Worm (Caenorhabditis elegans) whole organism, L3 larva: Measurements from ENCODE around the gene cav-2.

ENCODE experiments used
- R02D3.7 ChIP-seq: fragments of 150-350 bp; optimal IDR thresholded peaks from 2 replicates; lab custom pipeline; 2014; ENCODE audit warnings: missing biosample characterization, missing genetic modification characterization
- ZK546.5 ChIP-seq: sonication (generic microtip); optimal IDR thresholded peaks from 2 replicates; lab custom pipeline; 2017; ENCODE audit warnings: missing biosample characterization, missing genetic modification characterization
- aly-2 ChIP-seq: fragments of 150-350 bp; optimal IDR thresholded peaks from 2 replicates; lab custom pipeline; 2014; ENCODE audit warnings: missing biosample characterization, missing genetic modification characterization
- ama-1 ChIP-seq: fragments of 150-350 bp; optimal IDR thresholded peaks from 2 replicates; lab custom pipeline; 2018
- ceh-28 ChIP-seq: fragments of 150-350 bp; optimal IDR thresholded peaks from 2 replicates; lab custom pipeline; 2014; ENCODE audit warnings: missing biosample characterization, missing genetic modification reagents, missing genetic modification characterization
- ceh-82 ChIP-seq: fragments of 150-350 bp; optimal IDR thresholded peaks from 2 replicates; lab custom pipeline; 2014; ENCODE audit warnings: missing biosample characterization, missing genetic modification characterization
- ceh-9 ChIP-seq: sonication (generic microtip); optimal IDR thresholded peaks from 2 replicates; lab custom pipeline; 2018; ENCODE audit warnings: missing biosample characterization, missing genetic modification characterization
- daf-12 ChIP-seq: fragments of 150-350 bp; optimal IDR thresholded peaks from 2 replicates; lab custom pipeline; 2014; ENCODE audit warnings: missing biosample characterization, missing genetic modification reagents, missing genetic modification characterization
- egl-27 ChIP-seq: sonication (generic microtip); optimal IDR thresholded peaks from 4 replicates; lab custom pipeline; 2017; ENCODE audit warnings: missing biosample characterization, missing genetic modification reagents, missing genetic modification characterization
- egl-5 ChIP-seq: fragments of 150-350 bp; optimal IDR thresholded peaks from 2 replicates; lab custom pipeline; 2017; ENCODE audit warnings: missing biosample characterization, missing genetic modification reagents, missing genetic modification characterization, inconsistent platforms
- elt-1 ChIP-seq: fragments of 150-350 bp; optimal IDR thresholded peaks from 2 replicates; lab custom pipeline; 2014; ENCODE audit warnings: missing biosample characterization, missing genetic modification characterization
- elt-2 ChIP-seq: sonication (generic microtip); optimal IDR thresholded peaks from 2 replicates; lab custom pipeline; 2016; ENCODE audit warnings: missing genetic modification reagents, mild to moderate bottlenecking, missing genetic modification characterization, missing compliant biosample characterization
- elt-3 ChIP-seq, 3 experiments: fragments of 150-350 bp in 1 of 3; sonication (generic microtip) in 2 of 3; optimal IDR thresholded peaks; 2 replicates in 2 of 3; 4 replicates in 1 of 3; lab custom pipeline; 2014 to 2017; ENCODE audit warnings: missing biosample characterization in 3 of 3, missing genetic modification characterization in 3 of 3
- eor-1 ChIP-seq, 2 experiments: fragments of 150-350 bp; optimal IDR thresholded peaks; 2 replicates each; lab custom pipeline; 2014 to 2018; ENCODE audit warnings: missing biosample characterization in 2 of 2, missing genetic modification characterization in 2 of 2
- fkh-10 ChIP-seq: sonication (generic microtip); optimal IDR thresholded peaks from 2 replicates; lab custom pipeline; 2017; ENCODE audit warnings: missing biosample characterization, missing genetic modification reagents, missing genetic modification characterization
- fkh-2 ChIP-seq: fragments of 150-350 bp; optimal IDR thresholded peaks from 2 replicates; lab custom pipeline; 2014; ENCODE audit warnings: missing biosample characterization, missing genetic modification reagents, missing genetic modification characterization
- fos-1 ChIP-seq: fragments of 150-350 bp; optimal IDR thresholded peaks from 2 replicates; lab custom pipeline; 2014; ENCODE audit warnings: missing biosample characterization, missing genetic modification characterization
- hmg-11 ChIP-seq: sonication (generic microtip); optimal IDR thresholded peaks from 2 replicates; lab custom pipeline; 2016; ENCODE audit warnings: missing genetic modification characterization, missing compliant biosample characterization
- jun-1 ChIP-seq: fragments of 150-350 bp; optimal IDR thresholded peaks from 2 replicates; lab custom pipeline; 2014; ENCODE audit warnings: missing biosample characterization, missing genetic modification reagents, missing genetic modification characterization
- lin-15B ChIP-seq: fragments of 150-350 bp; optimal IDR thresholded peaks from 2 replicates; lab custom pipeline; 2014; ENCODE audit warnings: missing biosample characterization, missing genetic modification characterization
- lin-39 ChIP-seq: fragments of 150-350 bp; optimal IDR thresholded peaks from 2 replicates; lab custom pipeline; 2018; ENCODE audit warnings: missing biosample characterization, missing genetic modification reagents, missing genetic modification characterization
- lsy-12 ChIP-seq: sonication (generic microtip); optimal IDR thresholded peaks from 2 replicates; lab custom pipeline; 2016; ENCODE audit warnings: mild to moderate bottlenecking, missing genetic modification characterization, missing compliant biosample characterization
- mdl-1 ChIP-seq: fragments of 150-350 bp; optimal IDR thresholded peaks from 2 replicates; lab custom pipeline; 2014; ENCODE audit warnings: missing biosample characterization, missing genetic modification characterization
- nfya-1 ChIP-seq: sonication (generic microtip); optimal IDR thresholded peaks from 2 replicates; lab custom pipeline; 2017; ENCODE audit warnings: missing genetic modification characterization, mild to moderate bottlenecking, missing compliant biosample characterization, antibody characterized with exemption, moderate library complexity; ENCODE audit not compliant: insufficient read depth
- nhr-11 ChIP-seq: fragments of 150-350 bp; optimal IDR thresholded peaks from 2 replicates; lab custom pipeline; 2014; ENCODE audit warnings: missing biosample characterization, missing genetic modification characterization
- nhr-12 ChIP-seq: fragments of 150-350 bp; optimal IDR thresholded peaks from 2 replicates; lab custom pipeline; 2014; ENCODE audit warnings: missing biosample characterization, missing genetic modification characterization
- nhr-23 ChIP-seq: fragments of 150-350 bp; optimal IDR thresholded peaks from 2 replicates; lab custom pipeline; 2014; ENCODE audit warnings: missing biosample characterization, missing genetic modification reagents, missing genetic modification characterization
- nhr-237 ChIP-seq: fragments of 150-350 bp; optimal IDR thresholded peaks from 2 replicates; lab custom pipeline; 2014; ENCODE audit warnings: missing biosample characterization, missing genetic modification characterization
- nhr-25 ChIP-seq: sonication (generic microtip); optimal IDR thresholded peaks from 2 replicates; lab custom pipeline; 2017; ENCODE audit warnings: missing biosample characterization, missing genetic modification characterization
- nhr-28 ChIP-seq: fragments of 150-350 bp; optimal IDR thresholded peaks from 2 replicates; lab custom pipeline; 2014; ENCODE audit warnings: missing biosample characterization, missing genetic modification characterization
- nhr-43 ChIP-seq: sonication (generic microtip); optimal IDR thresholded peaks from 2 replicates; lab custom pipeline; 2016; ENCODE audit warnings: mild to moderate bottlenecking, missing genetic modification characterization, missing compliant biosample characterization; ENCODE audit not compliant: poor library complexity, severe bottlenecking
- nhr-67 ChIP-seq: fragments of 150-350 bp; optimal IDR thresholded peaks from 2 replicates; lab custom pipeline; 2014; ENCODE audit warnings: missing biosample characterization, missing genetic modification characterization
- nhr-76 ChIP-seq: fragments of 150-350 bp; sonication (generic microtip); optimal IDR thresholded peaks from 5 replicates; lab custom pipeline; 2014; ENCODE audit warnings: missing biosample characterization, missing genetic modification characterization
- nhr-77 ChIP-seq: fragments of 150-350 bp; optimal IDR thresholded peaks from 2 replicates; lab custom pipeline; 2014; ENCODE audit warnings: missing biosample characterization, missing genetic modification characterization
- pha-4 ChIP-seq: fragments of 150-350 bp; optimal IDR thresholded peaks from 2 replicates; lab custom pipeline; 2014; ENCODE audit warnings: missing biosample characterization, missing genetic modification reagents, missing genetic modification characterization
- pqm-1 ChIP-seq: fragments of 150-350 bp; optimal IDR thresholded peaks from 2 replicates; lab custom pipeline; 2017; ENCODE audit warnings: missing biosample characterization, missing genetic modification characterization, inconsistent platforms
- sea-2 ChIP-seq: fragments of 150-350 bp; sonication (generic microtip); optimal IDR thresholded peaks from 4 replicates; lab custom pipeline; 2014; ENCODE audit warnings: missing biosample characterization, missing genetic modification reagents, missing genetic modification characterization
- skn-1 ChIP-seq: fragments of 150-350 bp; optimal IDR thresholded peaks from 2 replicates; lab custom pipeline; 2014; ENCODE audit warnings: missing biosample characterization, missing genetic modification characterization
- snpc-4 ChIP-seq: fragments of 150-350 bp; optimal IDR thresholded peaks from 2 replicates; lab custom pipeline; 2014; ENCODE audit warnings: missing biosample characterization, missing genetic modification characterization
- tbx-2 ChIP-seq: sonication (generic microtip); optimal IDR thresholded peaks from 2 replicates; lab custom pipeline; 2016; ENCODE audit warnings: mild to moderate bottlenecking, missing genetic modification characterization, missing compliant biosample characterization
- zag-1 ChIP-seq: fragments of 150-350 bp; optimal IDR thresholded peaks from 2 replicates; lab custom pipeline; 2014; ENCODE audit warnings: missing biosample characterization, missing genetic modification characterization
- ztf-11 ChIP-seq: fragments of 150-350 bp; optimal IDR thresholded peaks from 2 replicates; lab custom pipeline; 2014; ENCODE audit warnings: missing biosample characterization, missing genetic modification characterization
- ztf-4 ChIP-seq: fragments of 150-350 bp; optimal IDR thresholded peaks from 2 replicates; lab custom pipeline; 2014; ENCODE audit warnings: missing biosample characterization, missing genetic modification characterization

The cav-2 gene

DNA sequence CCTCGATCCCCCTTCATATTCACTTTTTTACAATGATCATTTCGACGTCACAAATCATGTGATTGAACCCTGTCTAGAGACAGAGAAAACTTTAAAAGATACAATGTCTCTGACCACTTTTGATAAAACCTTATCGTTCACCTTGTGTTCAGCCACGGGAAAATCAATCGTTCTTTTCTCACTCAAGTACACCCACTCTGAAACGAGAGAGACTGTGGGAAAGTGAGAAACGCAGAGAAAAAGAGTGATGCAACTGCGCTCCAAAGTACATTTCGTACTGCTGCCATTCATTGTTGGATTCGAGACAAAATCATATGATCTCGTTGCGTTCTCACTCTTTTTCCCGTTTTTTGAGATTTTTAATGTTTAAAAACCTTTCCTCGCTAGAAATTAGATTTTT lies 8.3 kb downstream of the cav-2 start (continued):
- TF ChIP-seq nhr-11 (tag; lab: Kevin White, UChicago), result peak; percentile 30
- no peak for TF ChIP-seq nhr-28 (tag; lab: Kevin White, UChicago)
- no peak for TF ChIP-seq zag-1
- peak; percentile 11 for TF ChIP-seq skn-1
- peak; percentile 94 for TF ChIP-seq lin-15B (tag; lab: Kevin White, UChicago)
- no peak for TF ChIP-seq nhr-12 (tag; lab: Kevin White, UChicago)
- TF ChIP-seq daf-12 (tag; lab: Kevin White, UChicago), result no peak
- no peak for TF ChIP-seq fkh-10 (GFP tag; lab: Kevin White, UChicago)
- no peak for TF ChIP-seq fos-1
- TF ChIP-seq nhr-23 (tag; lab: Kevin White, UChicago), result peak; percentile 93
- peak; percentile 92 for TF ChIP-seq nfya-1 (tag; lab: Kevin White, UChicago)
- peak; percentile 90 for TF ChIP-seq nhr-76 (tag; lab: Kevin White, UChicago)
- no peak for TF ChIP-seq nhr-77
- TF ChIP-seq nhr-237, result no peak
- peak in 1 of 3 experiments; percentile 70 for TF ChIP-seq elt-3 (tag; optimal IDR thresholded peaks at IDR 0.05; lab: Kevin White, UChicago)
- peak; percentile 75 for TF ChIP-seq ceh-28 (tag; lab: Kevin White, UChicago)
- no peak for TF ChIP-seq sea-2 (GFP tag; lab: Kevin White, UChicago)
- peak; percentile 79 for TF ChIP-seq lsy-12 (tag; lab: Kevin White, UChicago)
- TF ChIP-seq ztf-11 (tag; lab: Kevin White, UChicago), result no peak
- no peak for TF ChIP-seq ceh-9 (tag; lab: Kevin White, UChicago)
- peak; percentile 88 for TF ChIP-seq snpc-4
- no peak for TF ChIP-seq nhr-67 (tag; lab: Kevin White, UChicago)
- TF ChIP-seq ztf-4 (tag; lab: Kevin White, UChicago), result peak; percentile 0
- peak; percentile 56 for TF ChIP-seq R02D3.7 (tag; lab: Kevin White, UChicago)
- TF ChIP-seq ZK546.5 (tag; lab: Kevin White, UChicago), result no peak

DNA sequence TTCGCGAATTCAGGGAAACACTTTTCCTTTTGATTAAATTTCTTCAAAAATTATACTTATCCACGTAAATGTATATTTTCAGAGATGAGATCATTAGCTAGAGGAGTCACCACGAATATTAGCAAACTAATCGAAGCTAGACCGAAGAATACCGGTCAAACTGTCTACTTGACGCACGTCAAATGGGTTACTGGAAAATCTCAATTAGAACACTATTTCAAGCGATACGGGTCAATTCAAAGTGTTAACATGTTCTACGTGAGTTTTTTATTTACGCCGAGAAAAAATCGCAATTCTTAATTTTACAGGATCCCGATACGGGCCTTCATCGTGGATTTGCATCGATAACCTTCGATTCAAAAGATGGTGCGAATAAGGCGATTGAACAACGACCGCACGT lies 8.9 kb downstream of the cav-2 start, which contains the start of gene slrp-1:
Gene slrp-1 (plus strand): TSS at position 83 of the 400 bp plus-strand sequence.
- TF ChIP-seq ama-1 (peak; percentile 19), elt-2 (no peak), R02D3.7 (tag; lab: Kevin White, UChicago) (no peak)

DNA sequence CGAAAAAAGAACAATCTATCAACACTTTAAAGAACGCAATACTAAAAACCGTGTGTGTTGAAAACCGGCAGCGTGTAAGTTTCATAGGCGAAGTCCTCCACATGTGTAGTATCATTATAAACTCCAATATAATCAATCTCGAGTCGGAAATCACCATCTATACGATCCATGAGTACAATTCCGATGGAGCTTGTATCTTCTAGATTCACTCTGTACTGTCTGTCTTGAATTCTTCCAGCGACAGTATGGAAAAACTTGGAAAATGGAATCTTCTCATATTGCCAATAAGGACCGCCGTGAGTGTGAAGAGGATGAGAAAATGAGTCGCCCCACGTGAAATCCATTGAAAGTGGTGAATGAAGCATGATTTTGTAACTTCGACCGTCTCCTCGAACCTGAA lies 10.1 kb downstream of the cav-2 start:
- TF ChIP-seq ZK546.5 (tag; lab: Kevin White, UChicago) (no peak), R02D3.7 (tag; lab: Kevin White, UChicago) (no peak), nhr-11 (tag; lab: Kevin White, UChicago) (no peak), lin-39 (no peak), hmg-11 (tag; lab: Kevin White, UChicago) (no peak), nhr-77 (no peak), nhr-12 (tag; lab: Kevin White, UChicago) (no peak), lin-15B (tag; lab: Kevin White, UChicago) (no peak), egl-5 (no peak), pha-4 (no peak), nhr-23 (tag; lab: Kevin White, UChicago) (no peak), fkh-2 (tag; lab: Kevin White, UChicago) (no peak), ceh-82 (tag; lab: Kevin White, UChicago) (no peak), ztf-4 (tag; lab: Kevin White, UChicago) (no peak), elt-2 (peak; percentile 16), ztf-11 (tag; lab: Kevin White, UChicago) (no peak), sea-2 (GFP tag; lab: Kevin White, UChicago) (no peak), nhr-43 (tag; lab: Kevin White, UChicago) (peak; percentile 55), fos-1 (no peak), mdl-1 (no peak), fkh-10 (GFP tag; lab: Kevin White, UChicago) (no peak), nhr-237 (no peak), lsy-12 (tag; lab: Kevin White, UChicago) (peak; percentile 33), elt-3 (tag; optimal IDR thresholded peaks at IDR 0.05; lab: Kevin White, UChicago) (no peak), eor-1 (tag; optimal IDR thresholded peaks at IDR 0.05; lab: Kevin White, UChicago) (no peak), skn-1 (no peak), ama-1 (peak; percentile 76)
- TF ChIP-seq, all 47 proteins: peak for 4

DNA sequence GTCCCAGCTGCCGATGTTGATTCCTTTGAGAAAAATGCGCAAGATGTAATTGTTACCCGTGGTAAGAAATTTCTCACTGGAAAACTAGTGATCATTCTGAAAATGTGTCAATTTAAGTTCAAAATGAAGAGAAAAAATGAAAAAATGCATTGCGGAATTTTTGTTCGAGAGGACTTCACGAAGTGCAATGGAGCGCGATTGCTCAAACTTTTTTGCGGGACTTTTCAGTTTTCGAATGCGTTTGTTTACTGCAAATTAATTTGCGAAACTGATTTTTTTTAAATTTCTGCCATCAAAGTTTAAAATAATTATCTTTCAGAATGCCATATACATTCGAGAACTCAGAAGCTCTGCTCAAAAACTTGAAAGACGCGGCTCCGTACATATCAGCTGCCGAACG lies 11.6 kb downstream of the cav-2 start, which contains the start of the genes nuaf-1 and bir-2:
Gene nuaf-1 (minus strand): TSS at position 98 of the 400 bp plus-strand sequence.
Gene bir-2 (plus strand): TSS at position 318 of the 400 bp plus-strand sequence.
- TF ChIP-seq fkh-2 (tag; lab: Kevin White, UChicago) (no peak), pqm-1 (peak; percentile 42), skn-1 (no peak), aly-2 (no peak), ceh-9 (tag; lab: Kevin White, UChicago) (no peak), hmg-11 (tag; lab: Kevin White, UChicago) (peak; percentile 54), tbx-2 (no peak), pha-4 (peak; percentile 85), nhr-76 (tag; lab: Kevin White, UChicago) (no peak), eor-1 (tag; optimal IDR thresholded peaks at IDR 0.05; lab: Kevin White, UChicago) (no peak), fos-1 (no peak), snpc-4 (peak; percentile 43), fkh-10 (GFP tag; lab: Kevin White, UChicago) (no peak), nhr-237 (no peak), lin-15B (tag; lab: Kevin White, UChicago) (peak; percentile 91), nhr-25 (no peak), nhr-11 (tag; lab: Kevin White, UChicago) (no peak), elt-1 (no peak), zag-1 (no peak), jun-1 (tag; lab: Kevin White, UChicago) (no peak), egl-27 (tag; lab: Kevin White, UChicago) (no peak), nhr-77 (no peak), ceh-82 (tag; lab: Kevin White, UChicago) (no peak), sea-2 (GFP tag; lab: Kevin White, UChicago) (no peak), nhr-67 (tag; lab: Kevin White, UChicago) (no peak), nhr-28 (tag; lab: Kevin White, UChicago) (no peak), lin-39 (peak; percentile 50), ama-1 (no peak), R02D3.7 (tag; lab: Kevin White, UChicago) (peak; percentile 37)
